Fruit fly (Drosophila melanogaster): ENCODE measurements around the gene CG11586.
A peak's percentile ranks its signal among the peaks of the same experiment; 100 is the strongest.

- TF ChIP-seq lov (optimal IDR thresholded peaks at IDR 0.05) (no peak), lov (GFP tag; IDR thresholded peaks at IDR 0.05) (no peak), CG11695 (GFP tag; IDR thresholded peaks at IDR 0.05) (no peak), CG10431 (GFP tag; optimal IDR thresholded peaks at IDR 0.05) (peak; percentile 74), trem (tag; optimal IDR thresholded peaks at IDR 0.05) (no peak), CG17829 (tag; optimal IDR thresholded peaks at IDR 0.05) (no peak), CG4282 (GFP tag; optimal IDR thresholded peaks at IDR 0.05) (no peak), Dip2 (GFP tag; IDR thresholded peaks at IDR 0.05) (no peak), CG12299 (tag; optimal IDR thresholded peaks at IDR 0.05) (no peak), gsb (GFP tag; IDR thresholded peaks at IDR 0.05) (no peak), kah (GFP tag; optimal IDR thresholded peaks at IDR 0.05) (no peak), sqz (GFP tag; optimal IDR thresholded peaks at IDR 0.05) (no peak), CG17568 (GFP tag; optimal IDR thresholded peaks at IDR 0.05) (no peak), Max (GFP tag; optimal IDR thresholded peaks at IDR 0.05) (no peak)
Measured at dm6 chr3L:4272167-4272773, 10.0 kb upstream of the CG11586 start.

All from whole organism, embryonic.